Worm (Caenorhabditis elegans): ENCODE data around the gene ipmk-1.
A peak's percentile ranks its signal among the peaks of the same experiment; 100 is the strongest.

Gene ipmk-1

ce11 chrIV:12545393-12545792 lies 2.5 kb upstream of the ipmk-1 start:
- TF ChIP-seq snpc-4 (tag; optimal IDR thresholded peaks at IDR 0.05) (no peak), ces-1 (GFP tag; optimal IDR thresholded peaks at IDR 0.05) (peak; percentile 57)

- TF ChIP-seq nhr-28 (tag; optimal IDR thresholded peaks at IDR 0.05) (no peak), cnd-1 (tag; optimal IDR thresholded peaks at IDR 0.05) (peak; percentile 58), unc-62 (GFP tag; optimal IDR thresholded peaks at IDR 0.05) (no peak), zip-8 (tag; optimal IDR thresholded peaks at IDR 0.05) (peak; percentile 97), mls-2 (tag; optimal IDR thresholded peaks at IDR 0.05) (peak; percentile 46), ceh-83 (GFP tag; optimal IDR thresholded peaks at IDR 0.05) (peak; percentile 44), ces-1 (GFP tag; optimal IDR thresholded peaks at IDR 0.05) (no peak), hlh-1 (tag; optimal IDR thresholded peaks at IDR 0.05) (no peak), ceh-43 (GFP tag; optimal IDR thresholded peaks at IDR 0.05) (peak; percentile 47)
These were observed 2.0 kb upstream of the ipmk-1 start for ce11 chrIV:12545902-12546301.

- TF ChIP-seq ceh-83 (GFP tag; optimal IDR thresholded peaks at IDR 0.05): no peak
- TF ChIP-seq nhr-2 (tag; optimal IDR thresholded peaks at IDR 0.05): peak; percentile 87
- TF ChIP-seq unc-62 (GFP tag; optimal IDR thresholded peaks at IDR 0.05): peak; percentile 46
- peak; percentile 49 for TF ChIP-seq cnd-1 (tag; optimal IDR thresholded peaks at IDR 0.05)
- peak; percentile 43 for TF ChIP-seq lin-32 (GFP tag; optimal IDR thresholded peaks at IDR 0.05)
- TF ChIP-seq zip-8 (tag; optimal IDR thresholded peaks at IDR 0.05): peak; percentile 97
These were observed 1.1 kb downstream of the ipmk-1 start for ce11 chrIV:12549014-12549413.

- TF ChIP-seq unc-120 (tag; optimal IDR thresholded peaks at IDR 0.05; ENCODE audit: poor library complexity, severe bottlenecking) (no peak), nhr-2 (tag; optimal IDR thresholded peaks at IDR 0.05) (peak; percentile 92), ceh-83 (GFP tag; optimal IDR thresholded peaks at IDR 0.05) (no peak), lin-32 (GFP tag; optimal IDR thresholded peaks at IDR 0.05) (peak; percentile 91)
These were observed 4.0 kb downstream of the ipmk-1 start for ce11 chrIV:12551944-12552343.

ce11 chrIV:12558925-12559450 lies 11.1 kb downstream of the ipmk-1 start, which contains the start of the genes ZK795.2 and ZK795.3:
Gene ZK795.2 (minus strand): TSS chrIV:12558975.
Gene ZK795.3 (plus strand): TSS chrIV:12559365.
- TF ChIP-seq nhr-237 (tag; optimal IDR thresholded peaks at IDR 0.05): peak; percentile 45
- no peak for TF ChIP-seq zip-8 (tag; optimal IDR thresholded peaks at IDR 0.05)
- TF ChIP-seq mls-2 (tag; optimal IDR thresholded peaks at IDR 0.05): no peak
- peak; percentile 53 for TF ChIP-seq ces-1 (GFP tag; optimal IDR thresholded peaks at IDR 0.05)
- TF ChIP-seq unc-62 (GFP tag; optimal IDR thresholded peaks at IDR 0.05): no peak
- TF ChIP-seq flh-1 (GFP tag; optimal IDR thresholded peaks at IDR 0.05): no peak
- peak; percentile 64 for TF ChIP-seq lsy-2 (tag; optimal IDR thresholded peaks at IDR 0.05)
- no peak for TF ChIP-seq M03D4.4 (tag; optimal IDR thresholded peaks at IDR 0.05)
- no peak for TF ChIP-seq sptf-1 (tag; optimal IDR thresholded peaks at IDR 0.05)
- TF ChIP-seq pha-4 (tag; optimal IDR thresholded peaks at IDR 0.05): peak; percentile 15
- TF ChIP-seq hlh-1 (tag; optimal IDR thresholded peaks at IDR 0.05): peak; percentile 0
- TF ChIP-seq ceh-83 (GFP tag; optimal IDR thresholded peaks at IDR 0.05): no peak

- TF ChIP-seq unc-39 (tag; optimal IDR thresholded peaks at IDR 0.05) (no peak), nhr-28 (tag; optimal IDR thresholded peaks at IDR 0.05) (no peak), ceh-43 (GFP tag; optimal IDR thresholded peaks at IDR 0.05) (no peak)
These were observed 12.6 kb downstream of the ipmk-1 start, which contains the start of gene snb-7 for ce11 chrIV:12560568-12560967. Gene snb-7 (plus strand): TSS chrIV:12560868.

ce11 chrIV:12565933-12566540 lies 18.1 kb downstream of the ipmk-1 start, which contains the start of gene eak-7:
Gene eak-7 (minus strand): TSS chrIV:12565983.
- TF ChIP-seq ces-1 (GFP tag; optimal IDR thresholded peaks at IDR 0.05): peak; percentile 61
- TF ChIP-seq elt-3 (tag; optimal IDR thresholded peaks at IDR 0.05): no peak

- TF ChIP-seq ceh-39 (tag; optimal IDR thresholded peaks at IDR 0.05) (no peak), drap-1 (GFP tag; optimal IDR thresholded peaks at IDR 0.05) (no peak), pha-4 (tag; optimal IDR thresholded peaks at IDR 0.05) (peak; percentile 8), ces-1 (GFP tag; optimal IDR thresholded peaks at IDR 0.05) (no peak), cnd-1 (tag; optimal IDR thresholded peaks at IDR 0.05) (peak; percentile 68), nhr-28 (tag; optimal IDR thresholded peaks at IDR 0.05) (no peak), hlh-1 (tag; optimal IDR thresholded peaks at IDR 0.05) (peak; percentile 31), bed-3 (GFP tag; optimal IDR thresholded peaks at IDR 0.05) (no peak), nhr-76 (tag; optimal IDR thresholded peaks at IDR 0.05) (no peak), ztf-11 (tag; optimal IDR thresholded peaks at IDR 0.05) (no peak), M03D4.4 (tag; optimal IDR thresholded peaks at IDR 0.05) (no peak), nhr-2 (tag; optimal IDR thresholded peaks at IDR 0.05) (no peak), sptf-1 (tag; optimal IDR thresholded peaks at IDR 0.05) (peak; percentile 27), snpc-4 (tag; optimal IDR thresholded peaks at IDR 0.05) (no peak), unc-39 (tag; optimal IDR thresholded peaks at IDR 0.05) (no peak), elt-3 (tag; optimal IDR thresholded peaks at IDR 0.05) (no peak), nhr-237 (tag; optimal IDR thresholded peaks at IDR 0.05) (no peak), lin-32 (GFP tag; optimal IDR thresholded peaks at IDR 0.05) (peak; percentile 69), ham-2 (GFP tag; optimal IDR thresholded peaks at IDR 0.05) (peak; percentile 26), flh-1 (GFP tag; optimal IDR thresholded peaks at IDR 0.05) (no peak)
These were observed 19.4 kb downstream of the ipmk-1 start, which contains the start of the genes hsb-1 and let-99 for ce11 chrIV:12567176-12567892. Gene hsb-1 (minus strand): TSS chrIV:12567226. Gene let-99 (plus strand): TSS chrIV:12567842.

Measured in whole organism, mixed stage, embryonic.